Fruit fly (Drosophila melanogaster): ENCODE results near the gene CG9547.

Gene CG9547

dm6 chr2L:6462259-6462658 lies 32.1 kb downstream of the CG9547 start (continued):
- no peak for TF ChIP-seq CG32532 (GFP tag; IDR thresholded peaks at IDR 0.05)
- TF ChIP-seq danr (GFP tag; IDR thresholded peaks at IDR 0.05), result no peak
- TF ChIP-seq ttk (GFP tag; IDR thresholded peaks at IDR 0.05), result no peak
- no peak for TF ChIP-seq CG1233 (GFP tag; optimal IDR thresholded peaks at IDR 0.05)
- no peak for TF ChIP-seq dm (GFP tag; optimal IDR thresholded peaks at IDR 0.05)
- TF ChIP-seq aop (GFP tag; IDR thresholded peaks at IDR 0.05), result no peak
- TF ChIP-seq CG6689 (GFP tag; IDR thresholded peaks at IDR 0.05), result no peak
- no peak for TF ChIP-seq scrt (GFP tag; optimal IDR thresholded peaks at IDR 0.05)
- no peak for TF ChIP-seq nom (GFP tag; optimal IDR thresholded peaks at IDR 0.05)
- TF ChIP-seq lab (GFP tag; optimal IDR thresholded peaks at IDR 0.05), result peak; percentile 11
- TF ChIP-seq Mes4 (GFP tag; optimal IDR thresholded peaks at IDR 0.05), result peak; percentile 10
- no peak for TF ChIP-seq Neu2 (GFP tag; optimal IDR thresholded peaks at IDR 0.05; ENCODE audit: borderline replicate concordance)
- TF ChIP-seq emc (GFP tag; optimal IDR thresholded peaks at IDR 0.05), result no peak
- no peak for TF ChIP-seq CG10979 (tag; optimal IDR thresholded peaks at IDR 0.05)
- TF ChIP-seq CG2199 (GFP tag; IDR thresholded peaks at IDR 0.05), result peak; percentile 49; the same call in 1 of the 3 replicates
- no peak for TF ChIP-seq Sry-δ (GFP tag; optimal IDR thresholded peaks at IDR 0.05)
- peak; percentile 23 for TF ChIP-seq Nf-YB (GFP tag; optimal IDR thresholded peaks at IDR 0.05)
- TF ChIP-seq gcm2 (GFP tag; optimal IDR thresholded peaks at IDR 0.05), result no peak
- no peak for TF ChIP-seq Jarid2 (GFP tag; optimal IDR thresholded peaks at IDR 0.05)
- no peak for TF ChIP-seq Awh (GFP tag; IDR thresholded peaks at IDR 0.05)
- no peak for TF ChIP-seq inv (GFP tag; IDR thresholded peaks at IDR 0.05; ENCODE audit: partially characterized antibody)
- TF ChIP-seq z (GFP tag; IDR thresholded peaks at IDR 0.05), result no peak
- no peak for TF ChIP-seq Deaf1 (tag; optimal IDR thresholded peaks at IDR 0.05)
- peak; percentile 44 for TF ChIP-seq CrebB (tag; optimal IDR thresholded peaks at IDR 0.05)
- TF ChIP-seq CG9609 (GFP tag; optimal IDR thresholded peaks at IDR 0.05), result no peak
- TF ChIP-seq CG17912 (GFP tag; optimal IDR thresholded peaks at IDR 0.05), result no peak
- TF ChIP-seq tx (GFP tag; optimal IDR thresholded peaks at IDR 0.05), result no peak
- TF ChIP-seq Hr78 (GFP tag; optimal IDR thresholded peaks at IDR 0.05), result peak in 1 of 2 experiments; percentile 10
- TF ChIP-seq H2.0 (GFP tag; IDR thresholded peaks at IDR 0.05), result no peak
- TF ChIP-seq insv (GFP tag; optimal IDR thresholded peaks at IDR 0.05), result no peak
- TF ChIP-seq CG11695 (GFP tag; IDR thresholded peaks at IDR 0.05), result no peak
- no peak for TF ChIP-seq CG32772 (GFP tag; IDR thresholded peaks at IDR 0.05)
- no peak for TF ChIP-seq sqz (GFP tag; optimal IDR thresholded peaks at IDR 0.05)
- no peak for TF ChIP-seq sob (GFP tag; IDR thresholded peaks at IDR 0.05)
- no peak for TF ChIP-seq CG9437 (GFP tag; optimal IDR thresholded peaks at IDR 0.05)
- no peak for TF ChIP-seq klu (GFP tag; IDR thresholded peaks at IDR 0.05)
- no peak for TF ChIP-seq CG1602 (GFP tag; optimal IDR thresholded peaks at IDR 0.05)
- TF ChIP-seq Optix (GFP tag; IDR thresholded peaks at IDR 0.05), result 0 out of 3 replicates have a peak, but pooled peaks have one; percentile 29
- TF ChIP-seq HLHmδ (GFP tag; optimal IDR thresholded peaks at IDR 0.05), result no peak
- no peak for TF ChIP-seq Ada2b (GFP tag; IDR thresholded peaks at IDR 0.05)
- TF ChIP-seq B-H2 (GFP tag; optimal IDR thresholded peaks at IDR 0.05), result no peak
- no peak for TF ChIP-seq pfk (GFP tag; optimal IDR thresholded peaks at IDR 0.05)
- TF ChIP-seq NC2β (GFP tag; optimal IDR thresholded peaks at IDR 0.05), result no peak
- TF ChIP-seq seq (GFP tag; IDR thresholded peaks at IDR 0.05), result no peak
- peak; percentile 1 for TF ChIP-seq CG10209 (GFP tag; optimal IDR thresholded peaks at IDR 0.05)
- TF ChIP-seq Spps (tag; optimal IDR thresholded peaks at IDR 0.05), result no peak
- TF ChIP-seq prd (optimal IDR thresholded peaks at IDR 0.05), result no peak
- no peak for TF ChIP-seq prd (GFP tag; IDR thresholded peaks at IDR 0.05)
- no peak for TF ChIP-seq Sin3A (optimal IDR thresholded peaks at IDR 0.05)
- peak; percentile 78; the same call in 1 of the 4 replicates for TF ChIP-seq chinmo (GFP tag; IDR thresholded peaks at IDR 0.05; ENCODE audit: partially characterized antibody)
- TF ChIP-seq so (GFP tag; IDR thresholded peaks at IDR 0.05), result 0 out of 3 replicates have a peak, but pooled peaks have one; percentile 46
- no peak for TF ChIP-seq Kr (GFP tag; optimal IDR thresholded peaks at IDR 0.05)

Data from whole organism, embryonic.